Fruit fly (Drosophila melanogaster) whole organism, embryonic: ENCODE data around the gene CG42795.

ENCODE experiments used
- Asciz ChIP-seq: fragments of 200-800 bp; sonication (Bioruptor generic); optimal IDR thresholded peaks from 2 replicates; lab custom pipeline; 2017; ENCODE audit warnings: missing biosample characterization, mild to moderate bottlenecking, missing genetic modification characterization, missing genetic modification reagents
- Awh ChIP-seq: fragments of 200-800 bp; sonication (Bioruptor generic); IDR thresholded peaks from 2 replicates; pipeline ENCODE4, ENCODE4 v1.3.6; 2022; ENCODE audit warnings: missing biosample characterization, missing genetic modification characterization
- CG10209 ChIP-seq: fragments of 200-800 bp; sonication (Bioruptor generic); optimal IDR thresholded peaks from 3 replicates; lab custom pipeline; 2017; ENCODE audit warnings: missing biosample characterization, mild to moderate bottlenecking, missing genetic modification characterization, missing genetic modification reagents
- CG11456 ChIP-seq: fragments of 200-800 bp; sonication (Bioruptor generic); IDR thresholded peaks from 3 replicates; pipeline ENCODE4 v1.3.6; 2022; ENCODE audit warnings: missing biosample characterization, missing genetic modification characterization
- CG12155 ChIP-seq: fragments of 200-800 bp; sonication (Bioruptor generic); optimal IDR thresholded peaks from 3 replicates; lab custom pipeline; 2016; ENCODE audit warnings: missing biosample characterization, missing genetic modification characterization
- CG12769 ChIP-seq: fragments of 200-800 bp; sonication (Bioruptor generic); optimal IDR thresholded peaks from 2 replicates; lab custom pipeline; 2019; ENCODE audit warnings: missing biosample characterization, mild to moderate bottlenecking, missing genetic modification characterization, moderate library complexity
- CG16815 ChIP-seq: fragments of 200-800 bp; sonication (Bioruptor generic); optimal IDR thresholded peaks from 3 replicates; lab custom pipeline; 2017; ENCODE audit warnings: missing biosample characterization, mild to moderate bottlenecking, missing genetic modification characterization
- CG17912 ChIP-seq: fragments of 200-800 bp; sonication (Bioruptor generic); optimal IDR thresholded peaks from 2 replicates; lab custom pipeline; 2018; ENCODE audit warnings: missing biosample characterization, mild to moderate bottlenecking, missing genetic modification characterization
- CG2202 ChIP-seq: fragments of 200-800 bp; sonication (Bioruptor generic); optimal IDR thresholded peaks from 2 replicates; lab custom pipeline; 2018; ENCODE audit warnings: missing biosample characterization, mild to moderate bottlenecking, missing genetic modification characterization
- CG31388 ChIP-seq: fragments of 200-800 bp; sonication (Bioruptor generic); optimal IDR thresholded peaks from 2 replicates; lab custom pipeline; 2016; ENCODE audit warnings: missing biosample characterization, missing genetic modification characterization
- CG3281 ChIP-seq: fragments of 200-800 bp; sonication (Bioruptor generic); optimal IDR thresholded peaks from 3 replicates; lab custom pipeline; 2017; ENCODE audit warnings: missing biosample characterization, mild to moderate bottlenecking, missing genetic modification characterization
- CG3726 ChIP-seq: fragments of 200-800 bp; sonication (Bioruptor generic); IDR thresholded peaks from 3 replicates; pipeline ENCODE4, ENCODE4 v1.3.6; 2022; ENCODE audit warnings: missing biosample characterization, missing genetic modification characterization
- CG4360 ChIP-seq: fragments of 200-800 bp; sonication (Bioruptor generic); IDR thresholded peaks from 2 replicates; pipeline ENCODE4 v1.3.6; 2022; ENCODE audit warnings: missing biosample characterization, missing genetic modification characterization
- CG6272 ChIP-seq: fragments of 200-800 bp; sonication (Bioruptor generic); IDR thresholded peaks from 2 replicates; pipeline ENCODE4 v1.3.6; 2022; ENCODE audit warnings: missing biosample characterization, missing genetic modification characterization
- CG7556 ChIP-seq: fragments of 200-800 bp; sonication (Bioruptor generic); optimal IDR thresholded peaks from 2 replicates; lab custom pipeline; 2017; ENCODE audit warnings: missing biosample characterization, mild to moderate bottlenecking, missing genetic modification characterization
- CG7963 ChIP-seq: fragments of 200-800 bp; sonication (Bioruptor generic); IDR thresholded peaks from 3 replicates; pipeline ENCODE4 v1.3.6; 2022; ENCODE audit warnings: missing biosample characterization, missing genetic modification characterization; ENCODE audit not compliant: partially characterized antibody
- CG9727 ChIP-seq: fragments of 200-800 bp; sonication (Bioruptor generic); optimal IDR thresholded peaks from 3 replicates; lab custom pipeline; 2017; ENCODE audit warnings: missing biosample characterization, mild to moderate bottlenecking, missing genetic modification characterization
- CHES-1-like ChIP-seq: fragments of 200-800 bp; sonication (Bioruptor generic); optimal IDR thresholded peaks from 2 replicates; lab custom pipeline; 2016; ENCODE audit warnings: missing biosample characterization, missing genetic modification characterization
- Camta ChIP-seq: fragments of 200-800 bp; sonication (Bioruptor generic); optimal IDR thresholded peaks from 2 replicates; lab custom pipeline; 2016; ENCODE audit warnings: missing biosample characterization, missing genetic modification characterization
- E2f2 ChIP-seq: fragments of 200-800 bp; sonication (Bioruptor generic); IDR thresholded peaks from 2 replicates; pipeline ENCODE4 v1.3.6; 2022; ENCODE audit warnings: missing biosample characterization, missing genetic modification characterization
- Gug ChIP-seq: fragments of 200-800 bp; sonication (Bioruptor generic); IDR thresholded peaks from 4 replicates; pipeline ENCODE4 v1.3.6; 2022; ENCODE audit warnings: missing biosample characterization, missing genetic modification characterization
- H2.0 ChIP-seq: fragments of 200-800 bp; sonication (Bioruptor generic); IDR thresholded peaks from 2 replicates; pipeline ENCODE4 v1.3.6; 2022; ENCODE audit warnings: missing biosample characterization, missing genetic modification characterization
- Hand ChIP-seq: fragments of 200-800 bp; sonication (Bioruptor generic); optimal IDR thresholded peaks from 2 replicates; lab custom pipeline; 2017; ENCODE audit warnings: mild to moderate bottlenecking, missing biosample characterization, missing genetic modification reagents, missing genetic modification characterization
- Hr78 ChIP-seq, 2 experiments: fragments of 200-800 bp in 1 of 2; fragments of >200 bp in 1 of 2; sonication (Bioruptor generic) in 1 of 2; optimal IDR thresholded peaks; 2 replicates each; lab custom pipeline; 2017 to 2019; ENCODE audit warnings: missing biosample characterization in 2 of 2, missing genetic modification characterization in 2 of 2, mild to moderate bottlenecking in 1 of 2, moderate library complexity in 1 of 2
- Lhr ChIP-seq: fragments of 200-800 bp; sonication (Bioruptor generic); optimal IDR thresholded peaks from 3 replicates; lab custom pipeline; 2017; ENCODE audit warnings: mild to moderate bottlenecking, missing biosample characterization, missing genetic modification reagents, missing genetic modification characterization
- Med ChIP-seq: fragments of 200-800 bp; sonication (Bioruptor generic); peaks from one replicate; lab custom pipeline; 2016; ENCODE audit warnings: missing biosample characterization, missing genetic modification characterization, mild to moderate bottlenecking, inconsistent platforms, moderate library complexity
- Mes4 ChIP-seq: fragments of 200-800 bp; sonication (Bioruptor generic); optimal IDR thresholded peaks from 2 replicates; lab custom pipeline; 2016; ENCODE audit warnings: missing biosample characterization, missing genetic modification characterization
- Myb ChIP-seq: fragments of 200-800 bp; sonication (Bioruptor generic); optimal IDR thresholded peaks from 2 replicates; lab custom pipeline; 2016; ENCODE audit warnings: missing biosample characterization, missing genetic modification characterization
- Oaz ChIP-seq: fragments of 200-800 bp; sonication (Bioruptor generic); IDR thresholded peaks from 2 replicates; pipeline ENCODE4 v1.3.6; 2022; ENCODE audit warnings: missing biosample characterization, missing genetic modification characterization
- PHDP ChIP-seq: fragments of 200-800 bp; sonication (Bioruptor generic); optimal IDR thresholded peaks from 3 replicates; lab custom pipeline; 2018; ENCODE audit warnings: missing biosample characterization, mild to moderate bottlenecking, missing genetic modification characterization, moderate library complexity
- Pdp1 ChIP-seq, 2 experiments: fragments of 200-800 bp; sonication (Bioruptor generic); optimal IDR thresholded peaks; 3 replicates each; lab custom pipeline; 2016; ENCODE audit warnings: missing biosample characterization in 2 of 2, missing genetic modification characterization in 2 of 2, mild to moderate bottlenecking in 1 of 2, moderate library complexity in 1 of 2
- Rfx ChIP-seq: fragments of 200-800 bp; sonication (Bioruptor generic); IDR thresholded peaks from 2 replicates; pipeline ENCODE4 v1.3.6; 2022; ENCODE audit warnings: missing biosample characterization, missing genetic modification characterization
- Rx ChIP-seq: fragments of 200-800 bp; sonication (Bioruptor generic); IDR thresholded peaks from 2 replicates; pipeline ENCODE4 v1.3.6; 2022; ENCODE audit warnings: missing biosample characterization, missing genetic modification characterization
- Sin3A ChIP-seq: fragments of >200 bp; optimal IDR thresholded peaks from 2 replicates; lab custom pipeline; 2018
- Sox102F ChIP-seq: fragments of 200-800 bp; sonication (Bioruptor generic); optimal IDR thresholded peaks from 2 replicates; lab custom pipeline; 2018; ENCODE audit warnings: missing biosample characterization, mild to moderate bottlenecking, missing genetic modification characterization, moderate library complexity
- Spps ChIP-seq: fragments of 200-800 bp; sonication (Bioruptor generic); optimal IDR thresholded peaks from 2 replicates; lab custom pipeline; 2018; ENCODE audit warnings: missing biosample characterization, mild to moderate bottlenecking, missing genetic modification characterization
- Trl ChIP-seq, 3 experiments: fragments of >200 bp in 2 of 3; fragments of 200-800 bp in 1 of 3; sonication (Bioruptor generic) in 1 of 3; optimal IDR thresholded peaks; 2 replicates in 1 of 3; 3 replicates in 2 of 3; lab custom pipeline; 2016 to 2017; ENCODE audit warnings: missing biosample characterization in 1 of 3, missing genetic modification characterization in 1 of 3
- ci ChIP-seq: fragments of 200-800 bp; sonication (Bioruptor generic); IDR thresholded peaks from 3 replicates; pipeline ENCODE4 v1.3.6; 2022; ENCODE audit warnings: missing biosample characterization, missing genetic modification characterization
- da ChIP-seq: fragments of 200-800 bp; sonication (Bioruptor generic); optimal IDR thresholded peaks from 2 replicates; lab custom pipeline; 2016; ENCODE audit warnings: missing biosample characterization, missing genetic modification characterization
- dan ChIP-seq: fragments of 200-800 bp; sonication (Bioruptor generic); IDR thresholded peaks from 2 replicates; pipeline ENCODE4 v1.3.6; 2022; ENCODE audit warnings: missing biosample characterization, missing genetic modification characterization
- kah ChIP-seq: fragments of 200-800 bp; sonication (Bioruptor generic); optimal IDR thresholded peaks from 2 replicates; lab custom pipeline; 2018; ENCODE audit warnings: missing biosample characterization, mild to moderate bottlenecking, missing genetic modification characterization
- klu ChIP-seq: fragments of 200-800 bp; sonication (Bioruptor generic); IDR thresholded peaks from 2 replicates; pipeline ENCODE4 v1.3.6; 2022; ENCODE audit warnings: missing biosample characterization, missing genetic modification characterization
- kni ChIP-seq: fragments of 200-800 bp; sonication (Bioruptor generic); optimal IDR thresholded peaks from 3 replicates; lab custom pipeline; 2017; ENCODE audit warnings: mild to moderate bottlenecking, missing biosample characterization, missing genetic modification reagents, missing genetic modification characterization
- nerfin-1 ChIP-seq: fragments of 200-800 bp; sonication (Bioruptor generic); optimal IDR thresholded peaks from 3 replicates; lab custom pipeline; 2019; ENCODE audit warnings: missing biosample characterization, mild to moderate bottlenecking, missing genetic modification characterization, moderate library complexity
- pum ChIP-seq: fragments of 200-800 bp; sonication (Bioruptor generic); optimal IDR thresholded peaks from 2 replicates; lab custom pipeline; 2016; ENCODE audit warnings: missing biosample characterization, missing genetic modification characterization
- repo ChIP-seq: fragments of 200-800 bp; sonication (Bioruptor generic); optimal IDR thresholded peaks from 2 replicates; lab custom pipeline; 2016; ENCODE audit warnings: missing biosample characterization, missing genetic modification characterization
- sqz ChIP-seq: fragments of 200-800 bp; sonication (Bioruptor generic); optimal IDR thresholded peaks from 3 replicates; lab custom pipeline; 2018; ENCODE audit warnings: missing biosample characterization, mild to moderate bottlenecking, missing genetic modification characterization
- tgo ChIP-seq: fragments of 200-800 bp; sonication (Bioruptor generic); IDR thresholded peaks from 3 replicates; pipeline ENCODE4 v1.3.6; 2022; ENCODE audit warnings: missing biosample characterization, missing genetic modification characterization
- tin ChIP-seq: fragments of 200-800 bp; sonication (Bioruptor generic); optimal IDR thresholded peaks from 3 replicates; lab custom pipeline; 2016; ENCODE audit warnings: missing biosample characterization, missing genetic modification characterization
- vnd ChIP-seq: fragments of 200-800 bp; sonication (Bioruptor generic); IDR thresholded peaks from 3 replicates; pipeline ENCODE4 v1.3.6; 2022; ENCODE audit warnings: missing biosample characterization, missing genetic modification characterization; ENCODE audit not compliant: partially characterized antibody
- zf30C ChIP-seq: fragments of 200-800 bp; sonication (Bioruptor generic); optimal IDR thresholded peaks from 3 replicates; lab custom pipeline; 2018; ENCODE audit warnings: missing biosample characterization, mild to moderate bottlenecking, missing genetic modification characterization

The CG42795 gene

DNA sequence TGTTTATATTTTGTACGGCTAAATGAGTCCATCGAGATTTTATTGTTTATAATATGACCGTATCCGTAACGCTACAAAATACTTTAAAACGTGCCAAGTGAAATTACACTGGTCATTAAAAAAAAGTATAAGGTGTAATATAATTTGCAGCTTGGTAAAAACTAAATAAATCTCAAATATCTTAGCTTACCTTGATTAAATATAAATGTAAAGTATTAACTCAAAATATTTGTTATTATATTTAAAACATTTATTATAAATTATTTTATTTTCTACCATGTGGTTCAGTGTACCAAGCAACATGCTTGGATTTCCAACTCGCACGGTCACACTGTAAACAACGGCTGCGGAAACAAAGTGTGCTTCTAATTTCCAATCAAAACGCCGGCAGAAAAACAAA, 36.3 kb downstream of the CG42795 start, which contains the start of the genes Sirt6 and pont (continued):
- TF ChIP-seq Myb (no peak), Spps (tag; lab: Kevin White, UChicago) (peak; percentile 95), vnd (GFP tag; lab: Robert Waterston, UW) (no peak), pum (GFP tag; lab: Kevin White, UChicago) (peak; percentile 56), Sox102F (GFP tag; lab: Kevin White, UChicago) (peak; percentile 97), Lhr (GFP tag; lab: Kevin White, UChicago) (peak; percentile 88), ci (no peak), CG7556 (GFP tag; lab: Kevin White, UChicago) (peak; percentile 95), E2f2 (GFP tag; lab: Robert Waterston, UW) (no peak), dan (GFP tag; lab: Robert Waterston, UW) (no peak), Hand (GFP tag; lab: Kevin White, UChicago) (peak; percentile 73), H2.0 (GFP tag; lab: Robert Waterston, UW) (no peak), CG31388 (peak; percentile 89), CHES-1-like (GFP tag; lab: Kevin White, UChicago) (peak; percentile 2), zf30C (GFP tag; lab: Kevin White, UChicago) (peak; percentile 77), CG12769 (tag; lab: Kevin White, UChicago) (peak; percentile 70), CG6272 (GFP tag; lab: Robert Waterston, UW) (peak; percentile 97), PHDP (tag; lab: Kevin White, UChicago) (peak; percentile 97), CG3726 (GFP tag; lab: Robert Waterston, UW) (no peak), Pdp1 (GFP tag; optimal IDR thresholded peaks at IDR 0.05; lab: Kevin White, UChicago) (peak; percentile 70 to 76), Trl (optimal IDR thresholded peaks at IDR 0.05; lab: Kevin White, UChicago) (no peak), Trl (GFP tag; optimal IDR thresholded peaks at IDR 0.05; lab: Kevin White, UChicago) (peak; percentile 57), sqz (peak; percentile 89), CG10209 (GFP tag; lab: Kevin White, UChicago) (peak; percentile 97), Gug (GFP tag; lab: Robert Waterston, UW) (peak; percentile 82), Asciz (peak; percentile 92), CG16815 (GFP tag; lab: Kevin White, UChicago) (peak; percentile 93), CG12155 (GFP tag; lab: Kevin White, UChicago) (peak; percentile 91), Camta (GFP tag; lab: Kevin White, UChicago) (peak; percentile 37), Oaz (no peak), CG7963 (GFP tag; lab: Robert Waterston, UW) (no peak), CG4360 (GFP tag; lab: Robert Waterston, UW) (no peak), da (GFP tag; lab: Kevin White, UChicago) (no peak), nerfin-1 (tag; lab: Kevin White, UChicago) (peak; percentile 92), Awh (GFP tag; lab: Robert Waterston, UW) (no peak), Rx (GFP tag; lab: Robert Waterston, UW) (no peak), Rfx (GFP tag; lab: Robert Waterston, UW) (no peak), Sin3A (lab: Kevin White, UChicago) (no peak), Mes4 (GFP tag; lab: Kevin White, UChicago) (peak; percentile 33), kah (GFP tag; lab: Kevin White, UChicago) (peak; percentile 76), CG3281 (GFP tag; lab: Kevin White, UChicago) (peak; percentile 89), CG2202 (tag; lab: Kevin White, UChicago) (peak; percentile 89), repo (GFP tag; lab: Kevin White, UChicago) (no peak), tin (peak; percentile 91), Med (GFP tag; lab: Kevin White, UChicago) (peak; percentile 91), kni (no peak), CG11456 (GFP tag; lab: Robert Waterston, UW) (no peak), Hr78 (GFP tag; optimal IDR thresholded peaks at IDR 0.05; lab: Kevin White, UChicago) (peak in 1 of 2 experiments; percentile 80), klu (GFP tag; lab: Robert Waterston, UW) (no peak), CG17912 (peak; percentile 25), CG9727 (GFP tag; lab: Kevin White, UChicago) (peak; percentile 97), tgo (GFP tag; lab: Robert Waterston, UW) (no peak)
